Fruit fly (Drosophila melanogaster) whole organism, prepupa: ENCODE measurements around the gene CG31213.

Experiments used
- CG1621 ChIP-seq: fragments of 200-800 bp; sonication (Bioruptor generic); optimal IDR thresholded peaks from 3 replicates; lab custom pipeline; 2018; ENCODE audit warnings: missing biosample characterization, mild to moderate bottlenecking, missing genetic modification characterization
- Ets96B ChIP-seq: fragments of 200-800 bp; optimal IDR thresholded peaks from 2 replicates; lab custom pipeline; 2019; ENCODE audit warnings: missing biosample characterization, mild to moderate bottlenecking, missing genetic modification characterization, moderate library complexity
- Met ChIP-seq: fragments of 200-800 bp; sonication (Bioruptor generic); optimal IDR thresholded peaks from 3 replicates; lab custom pipeline; 2016; ENCODE audit warnings: missing biosample characterization, missing genetic modification characterization
- Sox102F ChIP-seq: fragments of 200-800 bp; sonication (Bioruptor generic); optimal IDR thresholded peaks from 2 replicates; lab custom pipeline; 2016; ENCODE audit warnings: missing biosample characterization, mild to moderate bottlenecking, missing genetic modification characterization
- Sox14 ChIP-seq: fragments of 200-800 bp; sonication (Bioruptor generic); optimal IDR thresholded peaks from 3 replicates; lab custom pipeline; 2016; ENCODE audit warnings: missing biosample characterization, missing genetic modification characterization
- fkh ChIP-seq: fragments of 200-800 bp; sonication (Bioruptor generic); optimal IDR thresholded peaks from 3 replicates; lab custom pipeline; 2017; ENCODE audit warnings: missing biosample characterization, mild to moderate bottlenecking, missing genetic modification characterization, moderate library complexity
- salr ChIP-seq, 2 experiments: fragments of 200-800 bp; sonication (Bioruptor generic); optimal IDR thresholded peaks; 3 replicates each; lab custom pipeline; 2016 to 2018; ENCODE audit warnings: missing biosample characterization in 2 of 2, missing genetic modification characterization in 2 of 2, mild to moderate bottlenecking in 1 of 2
- spab ChIP-seq: fragments of 200-800 bp; sonication (Bioruptor generic); optimal IDR thresholded peaks from 2 replicates; lab custom pipeline; 2017; ENCODE audit warnings: missing biosample characterization, mild to moderate bottlenecking, missing genetic modification characterization, missing genetic modification reagents
- topi ChIP-seq: fragments of 200-800 bp; sonication (Bioruptor generic); optimal IDR thresholded peaks from 3 replicates; lab custom pipeline; 2016; ENCODE audit warnings: missing biosample characterization, missing genetic modification characterization

Gene CG31213

dm6 chr3R:20021152-20021769 lies 48.6 kb downstream of the CG31213 start, which contains the start of the genes PIG-L and psidin (continued):
- TF ChIP-seq Met (GFP tag; lab: Kevin White, UChicago) (no peak), Ets96B (tag; lab: Kevin White, UChicago) (peak; percentile 84), spab (no peak), salr (GFP tag; optimal IDR thresholded peaks at IDR 0.05; lab: Kevin White, UChicago) (peak; percentile 45 to 87), Sox14 (peak; percentile 87), CG1621 (tag; lab: Kevin White, UChicago) (no peak), Sox102F (GFP tag; lab: Kevin White, UChicago) (no peak), topi (GFP tag; lab: Kevin White, UChicago) (peak; percentile 75)

dm6 chr3R:20027841-20028240 lies 55.1 kb downstream of the CG31213 start, which contains the start of the genes CG4424 and CG4854:
Gene CG4424, minus strand, starts transcription at chr3R:20028040.
Gene CG4854, plus strand, starts transcription at chr3R:20028058.
- TF ChIP-seq fkh (GFP tag; lab: Kevin White, UChicago) = peak; percentile 97
- TF ChIP-seq CG1621 (tag; lab: Kevin White, UChicago) = no peak
- TF ChIP-seq, all 60 proteins: peak for 1
